Fruit fly (Drosophila melanogaster) Kc167 (cell line): ENCODE measurements around the gene squ.

Experiments
- Myc ChIP-seq: fragments of >200 bp; optimal IDR thresholded peaks from 2 replicates; lab custom pipeline; 2017; ENCODE audit warnings: missing external identifiers
- Sin3A ChIP-seq: fragments of >200 bp; optimal IDR thresholded peaks from 2 replicates; lab custom pipeline; 2018; ENCODE audit warnings: missing external identifiers
- h ChIP-seq: fragments of >200 bp; optimal IDR thresholded peaks from 3 replicates; lab custom pipeline; 2018; ENCODE audit warnings: missing external identifiers
- insv ChIP-seq: fragments of >200 bp; optimal IDR thresholded peaks from 3 replicates; lab custom pipeline; 2018; ENCODE audit warnings: missing external identifiers
- ttk ChIP-seq: sonication (Bioruptor generic); optimal IDR thresholded peaks from 2 replicates; lab custom pipeline; 2017; ENCODE audit warnings: missing external identifiers

- no peak for TF ChIP-seq insv (lab: Kevin White, UChicago)
- no peak for TF ChIP-seq h (lab: Kevin White, UChicago)
- TF ChIP-seq ttk (lab: Kevin White, UChicago): no peak
- TF ChIP-seq Sin3A (lab: Kevin White, UChicago): no peak
- TF ChIP-seq Myc (lab: Kevin White, UChicago): no peak
Observed at dm6 chr2L:16656692-16657109, 23.2 kb upstream of the squ start.
